Worm (Caenorhabditis elegans) whole organism, midembryonic: ENCODE results near the gene fbxa-19.

ENCODE experiments used
- T22C8.4 ChIP-seq: fragments of 200-800 bp; sonication (Bioruptor generic); IDR thresholded peaks from 2 replicates; pipeline ENCODE4 v1.3.6; 2022; ENCODE audit warnings: missing genetic modification characterization, missing compliant biosample characterization
- cog-1 ChIP-seq: sonication (generic microtip); optimal IDR thresholded peaks from 2 replicates; lab custom pipeline; 2016; ENCODE audit warnings: missing genetic modification characterization, missing compliant biosample characterization
- flt-1 ChIP-seq: fragments of 200-800 bp; sonication (Bioruptor generic); IDR thresholded peaks from 2 replicates; pipeline ENCODE4 v1.3.6; 2022; ENCODE audit warnings: missing genetic modification characterization, missing compliant biosample characterization
- klf-2 ChIP-seq: fragments of 200-800 bp; sonication (Bioruptor generic); conservative IDR thresholded peaks from 2 replicates; pipeline ENCODE4 v1.3.6; 2022; ENCODE audit warnings: missing genetic modification reagents, missing genetic modification characterization, missing compliant biosample characterization
- med-1 ChIP-seq: sonication (generic microtip); optimal IDR thresholded peaks from 2 replicates; lab custom pipeline; 2017; ENCODE audit warnings: missing genetic modification characterization, mild to moderate bottlenecking, missing compliant biosample characterization, antibody characterized with exemption, missing genetic modification reagents; ENCODE audit not compliant: insufficient read depth
- ref-1 ChIP-seq: fragments of 200-800 bp; sonication (Bioruptor generic); conservative IDR thresholded peaks from 2 replicates; pipeline ENCODE4 v1.3.6; 2022; ENCODE audit warnings: missing genetic modification reagents, missing genetic modification characterization, missing compliant biosample characterization
- tab-1 ChIP-seq: fragments of 200-800 bp; sonication (Bioruptor generic); IDR thresholded peaks from 2 replicates; pipeline ENCODE4 v1.3.6; 2022; ENCODE audit warnings: missing genetic modification characterization, missing compliant biosample characterization
- ztf-23 ChIP-seq: fragments of 200-800 bp; sonication (Bioruptor generic); IDR thresholded peaks from 2 replicates; pipeline ENCODE4 v1.3.6; 2022; ENCODE audit warnings: missing genetic modification reagents, missing genetic modification characterization, missing compliant biosample characterization
- ztf-29 ChIP-seq: fragments of 200-800 bp; sonication (Bioruptor generic); IDR thresholded peaks from 2 replicates; pipeline ENCODE4 v1.3.6; 2022; ENCODE audit warnings: missing genetic modification reagents, missing genetic modification characterization, missing compliant biosample characterization

Gene fbxa-19

DNA sequence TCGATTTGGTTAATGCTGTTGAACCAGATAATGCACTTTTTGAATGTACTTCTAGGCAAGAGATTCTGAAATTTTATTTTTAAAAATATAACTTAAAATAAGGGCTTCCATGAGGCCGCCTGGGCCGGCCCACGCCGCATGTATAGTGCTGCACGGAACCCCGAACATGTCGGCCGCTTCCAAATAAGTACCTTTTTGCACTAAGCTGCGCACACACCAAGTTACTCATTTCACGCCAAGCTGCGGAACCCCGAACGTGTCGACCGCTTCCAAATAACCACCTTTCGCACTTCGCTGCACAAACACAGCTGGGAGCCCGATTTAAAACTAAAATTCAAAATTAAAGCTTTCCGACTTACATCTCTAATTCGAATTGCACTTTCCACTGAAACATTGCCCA, 3.8 kb upstream of the fbxa-19 start:
- TF ChIP-seq tab-1 (GFP tag; lab: Robert Waterston, UW) (no peak), cog-1 (tag; lab: Kevin White, UChicago) (no peak), klf-2 (GFP tag; lab: Robert Waterston, UW) (no peak), ztf-29 (GFP tag; lab: Robert Waterston, UW) (no peak), ztf-23 (GFP tag; lab: Robert Waterston, UW) (no peak), T22C8.4 (GFP tag; lab: Robert Waterston, UW) (no peak), ref-1 (GFP tag; lab: Robert Waterston, UW) (no peak), med-1 (GFP tag; lab: Kevin White, UChicago) (no peak), flt-1 (GFP tag; lab: Robert Waterston, UW) (no peak)

DNA sequence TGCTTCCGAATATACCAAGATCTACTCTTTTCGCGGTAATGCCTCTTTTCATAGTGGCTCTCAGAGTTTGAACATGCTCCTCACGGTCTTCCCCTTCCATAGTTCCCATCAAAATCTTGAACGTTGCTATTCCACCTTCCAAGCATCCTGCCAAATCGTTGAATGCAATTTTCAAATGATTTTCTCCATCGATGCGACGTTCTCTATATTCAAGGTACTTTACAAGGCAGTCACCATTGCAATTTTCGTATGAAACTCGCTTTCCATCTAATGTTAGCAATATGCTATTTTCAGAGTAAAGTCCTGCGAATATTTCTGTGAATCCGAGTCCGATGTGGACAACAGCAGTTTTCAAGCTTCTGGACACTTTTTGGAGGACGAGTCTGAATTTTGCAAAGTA, 918 bp upstream of the fbxa-19 start:
- no peak for TF ChIP-seq tab-1 (GFP tag; lab: Robert Waterston, UW)
- TF ChIP-seq med-1 (GFP tag; lab: Kevin White, UChicago): no peak
- no peak for TF ChIP-seq ztf-23 (GFP tag; lab: Robert Waterston, UW)
- TF ChIP-seq ref-1 (GFP tag; lab: Robert Waterston, UW): no peak
- no peak for TF ChIP-seq cog-1 (tag; lab: Kevin White, UChicago)
- no peak for TF ChIP-seq klf-2 (GFP tag; lab: Robert Waterston, UW)
- TF ChIP-seq T22C8.4 (GFP tag; lab: Robert Waterston, UW): no peak
- no peak for TF ChIP-seq ztf-29 (GFP tag; lab: Robert Waterston, UW)

DNA sequence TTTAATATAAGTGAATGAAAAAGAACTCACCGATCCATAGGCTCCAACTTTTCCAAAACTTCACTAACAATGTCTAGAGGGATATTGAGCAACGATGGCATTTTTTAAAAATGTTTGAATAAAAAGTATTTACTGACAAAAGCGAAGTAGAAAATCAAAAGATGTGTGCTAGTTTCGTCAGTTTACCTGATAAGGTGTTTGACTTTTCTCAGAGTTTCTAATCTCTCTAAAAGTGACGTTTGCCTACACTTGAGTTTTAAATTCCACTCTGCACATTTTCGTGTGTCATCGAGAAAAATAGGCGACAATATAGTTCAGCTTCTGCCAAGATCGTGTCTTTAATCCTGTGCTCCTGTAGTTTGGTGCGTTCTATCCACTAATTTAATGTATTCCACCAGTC, 6.4 kb downstream of the fbxa-19 start, which contains the start of gene fbxa-15:
Gene fbxa-15, minus strand, starts transcription at position 101 of the 400 bp plus-strand sequence.
- no peak for TF ChIP-seq ref-1 (GFP tag; lab: Robert Waterston, UW)

DNA sequence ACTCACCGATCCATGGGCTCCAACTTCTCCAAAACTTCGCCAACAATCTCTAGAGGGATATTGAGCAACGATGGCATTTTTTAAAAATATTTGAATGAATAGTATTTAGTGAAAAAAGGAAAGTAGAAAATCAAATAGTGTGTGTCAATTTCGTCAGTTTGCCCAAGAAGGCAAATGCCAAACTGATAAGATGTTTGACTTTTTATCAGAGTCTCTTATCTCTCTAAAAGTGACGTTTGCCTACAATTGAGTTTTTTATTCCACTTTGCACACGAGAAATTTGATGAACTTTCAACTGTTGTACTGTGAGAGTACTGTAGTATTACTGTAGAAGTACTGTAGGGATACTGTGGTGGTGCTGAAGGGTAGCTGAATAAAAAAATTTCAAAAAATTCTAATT, 8.4 kb downstream of the fbxa-19 start:
- TF ChIP-seq med-1 (GFP tag; lab: Kevin White, UChicago): no peak
- no peak for TF ChIP-seq ztf-23 (GFP tag; lab: Robert Waterston, UW)
- no peak for TF ChIP-seq T22C8.4 (GFP tag; lab: Robert Waterston, UW)
- TF ChIP-seq tab-1 (GFP tag; lab: Robert Waterston, UW): no peak
- no peak for TF ChIP-seq ref-1 (GFP tag; lab: Robert Waterston, UW)
- no peak for TF ChIP-seq flt-1 (GFP tag; lab: Robert Waterston, UW)
- no peak for TF ChIP-seq ztf-29 (GFP tag; lab: Robert Waterston, UW)
- no peak for TF ChIP-seq klf-2 (GFP tag; lab: Robert Waterston, UW)
- no peak for TF ChIP-seq cog-1 (tag; lab: Kevin White, UChicago)

DNA sequence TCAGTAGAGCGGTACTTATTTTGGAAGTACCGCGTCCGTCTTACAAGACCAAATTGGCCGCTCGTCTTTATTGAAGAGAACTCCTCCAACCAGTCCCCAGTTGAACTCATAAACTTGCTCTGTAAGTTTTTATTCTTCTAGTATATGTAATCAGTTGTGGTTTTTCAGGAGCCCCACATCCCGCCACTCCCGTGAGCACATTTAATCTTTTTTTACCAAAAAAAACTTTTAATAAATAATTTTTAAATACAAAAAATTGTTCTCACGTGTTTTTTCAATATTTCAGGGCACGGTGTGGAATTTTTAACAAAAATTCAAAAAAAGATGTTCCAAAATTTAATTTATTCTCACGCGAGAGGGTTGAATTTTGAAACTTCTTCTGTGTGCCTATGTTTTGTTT, 9.3 kb downstream of the fbxa-19 start, which contains the start of gene fbxa-14:
Gene fbxa-14, minus strand, starts transcription at position 101 of the 400 bp plus-strand sequence.
- TF ChIP-seq klf-2 (GFP tag; lab: Robert Waterston, UW) (no peak), med-1 (GFP tag; lab: Kevin White, UChicago) (no peak), flt-1 (GFP tag; lab: Robert Waterston, UW) (no peak), ztf-23 (GFP tag; lab: Robert Waterston, UW) (no peak)

DNA sequence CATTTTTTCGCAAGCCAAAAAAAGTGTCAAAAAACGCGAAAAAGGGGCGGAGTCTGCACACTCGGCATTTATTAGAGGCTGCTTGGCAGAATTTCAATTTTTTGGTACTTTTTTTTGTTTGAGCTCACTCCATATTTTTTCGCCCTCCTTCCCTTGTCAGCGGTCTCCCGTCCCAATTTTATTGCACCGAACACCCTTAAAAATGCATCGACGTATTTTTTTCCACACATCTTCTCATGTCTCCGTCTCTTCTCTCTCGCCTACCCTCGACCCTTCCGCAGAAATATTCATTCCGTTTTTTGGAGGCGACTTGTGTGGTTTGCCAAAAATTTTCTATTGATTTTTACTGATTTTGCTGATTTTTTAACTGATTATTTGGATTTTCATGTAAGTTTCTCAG, 11.3 kb downstream of the fbxa-19 start, which contains the start of gene Y82E9BL.18:
Gene Y82E9BL.18, plus strand, starts transcription at position 301 of the 400 bp plus-strand sequence.
- TF ChIP-seq flt-1 (GFP tag; lab: Robert Waterston, UW) (no peak), med-1 (GFP tag; lab: Kevin White, UChicago) (no peak), ztf-23 (GFP tag; lab: Robert Waterston, UW) (no peak), klf-2 (GFP tag; lab: Robert Waterston, UW) (no peak), tab-1 (GFP tag; lab: Robert Waterston, UW) (no peak), T22C8.4 (GFP tag; lab: Robert Waterston, UW) (no peak), ztf-29 (GFP tag; lab: Robert Waterston, UW) (no peak), cog-1 (tag; lab: Kevin White, UChicago) (no peak), ref-1 (GFP tag; lab: Robert Waterston, UW) (no peak)

DNA sequence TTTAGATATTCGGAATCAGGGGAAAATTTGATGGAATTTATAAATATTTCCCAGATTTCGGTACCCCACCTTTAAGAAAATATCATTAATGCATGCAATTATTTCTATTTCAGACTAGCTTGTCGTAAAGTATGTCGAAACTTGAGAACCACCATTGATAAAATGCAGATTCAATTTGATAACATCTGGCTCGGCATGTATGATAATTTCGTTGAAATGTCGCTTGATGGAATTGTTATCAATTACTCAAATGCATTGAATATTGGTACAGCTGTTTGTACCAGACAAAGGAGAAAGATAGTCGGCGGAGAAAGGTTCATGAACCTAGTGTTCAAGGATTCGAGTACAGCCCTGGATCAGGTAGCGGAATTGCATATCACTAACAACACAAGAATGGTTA, 16.7 kb downstream of the fbxa-19 start, which contains the start of gene Y82E9BL.19:
Gene Y82E9BL.19, plus strand, starts transcription at position 123 of the 400 bp plus-strand sequence.
- TF ChIP-seq tab-1 (GFP tag; lab: Robert Waterston, UW) (no peak), med-1 (GFP tag; lab: Kevin White, UChicago) (no peak), cog-1 (tag; lab: Kevin White, UChicago) (no peak), ref-1 (GFP tag; lab: Robert Waterston, UW) (no peak), ztf-29 (GFP tag; lab: Robert Waterston, UW) (no peak), flt-1 (GFP tag; lab: Robert Waterston, UW) (no peak), T22C8.4 (GFP tag; lab: Robert Waterston, UW) (no peak), klf-2 (GFP tag; lab: Robert Waterston, UW) (no peak), ztf-23 (GFP tag; lab: Robert Waterston, UW) (no peak)

DNA sequence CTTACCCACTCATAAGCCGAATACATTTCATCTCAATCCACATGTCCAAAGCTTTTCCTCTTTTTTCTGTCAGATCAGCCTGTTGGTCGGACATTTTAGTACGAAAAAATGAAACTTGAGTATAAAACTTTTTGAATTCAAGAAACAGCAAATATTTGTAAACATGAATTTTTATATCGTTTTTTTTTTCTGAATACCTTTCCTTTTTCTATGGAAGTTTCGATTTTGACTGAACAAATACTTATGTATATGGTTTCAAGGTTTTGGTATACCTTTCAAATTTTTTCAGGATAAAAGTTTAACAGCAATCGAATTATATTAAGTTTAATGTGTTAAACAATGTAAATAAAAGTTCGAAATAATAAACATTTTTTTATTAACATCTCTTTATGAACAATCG, 25.0 kb downstream of the fbxa-19 start, which contains the start of gene fbxa-5:
Gene fbxa-5, minus strand, starts transcription at position 101 of the 400 bp plus-strand sequence.
- TF ChIP-seq tab-1 (GFP tag; lab: Robert Waterston, UW) (no peak), cog-1 (tag; lab: Kevin White, UChicago) (no peak), med-1 (GFP tag; lab: Kevin White, UChicago) (no peak), flt-1 (GFP tag; lab: Robert Waterston, UW) (no peak), ztf-29 (GFP tag; lab: Robert Waterston, UW) (no peak), ztf-23 (GFP tag; lab: Robert Waterston, UW) (no peak), klf-2 (GFP tag; lab: Robert Waterston, UW) (no peak), T22C8.4 (GFP tag; lab: Robert Waterston, UW) (no peak), ref-1 (GFP tag; lab: Robert Waterston, UW) (no peak)

DNA sequence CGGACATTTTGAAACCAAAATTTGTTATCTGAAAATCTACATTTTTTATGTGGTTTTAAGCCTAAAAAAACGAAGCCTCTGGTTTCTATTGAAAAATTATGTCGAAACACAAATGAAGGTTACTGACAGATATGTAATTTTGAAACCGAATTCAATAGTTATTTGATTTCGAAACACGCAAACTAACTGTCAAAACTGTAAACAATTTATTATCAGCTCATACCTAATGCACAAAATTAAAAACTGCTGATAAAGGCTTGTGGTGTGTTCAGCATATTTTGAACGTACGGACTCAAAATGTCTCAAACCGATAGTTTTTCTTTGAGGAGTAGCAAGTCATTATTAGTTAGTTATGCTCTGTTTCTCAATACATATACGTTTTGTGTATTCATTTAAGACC, 27.3 kb downstream of the fbxa-19 start, which contains the start of gene fbxa-26:
Gene fbxa-26, minus strand, starts transcription at position 35 of the 400 bp plus-strand sequence.
- TF ChIP-seq flt-1 (GFP tag; lab: Robert Waterston, UW): no peak
- TF ChIP-seq T22C8.4 (GFP tag; lab: Robert Waterston, UW): no peak
- TF ChIP-seq ref-1 (GFP tag; lab: Robert Waterston, UW): no peak
- no peak for TF ChIP-seq ztf-29 (GFP tag; lab: Robert Waterston, UW)
- no peak for TF ChIP-seq klf-2 (GFP tag; lab: Robert Waterston, UW)
- TF ChIP-seq tab-1 (GFP tag; lab: Robert Waterston, UW): no peak
- TF ChIP-seq med-1 (GFP tag; lab: Kevin White, UChicago): no peak
